Worm (Caenorhabditis elegans): Measurements from ENCODE around the gene snf-5.

ce11 chrII:12828863-12829262 is 36.7 kb downstream of the snf-5 start, which contains the start of gene Y46G5A.23:
- TF ChIP-seq nhr-25 (tag; optimal IDR thresholded peaks at IDR 0.05) (no peak), ceh-82 (tag; optimal IDR thresholded peaks at IDR 0.05) (no peak), nhr-12 (tag; optimal IDR thresholded peaks at IDR 0.05) (no peak), eor-1 (tag; optimal IDR thresholded peaks at IDR 0.05) (no peak), jun-1 (tag; optimal IDR thresholded peaks at IDR 0.05) (no peak)

All from whole organism, L3 larva.